Fruit fly (Drosophila melanogaster): ENCODE results near the gene Hrb87F.

The Hrb87F gene

dm6 chr3R:13686371-13687211 lies 26.3 kb upstream of the Hrb87F start, which contains the start of gene omd (continued):
- TF ChIP-seq CG14050 (GFP tag; IDR thresholded peaks at IDR 0.05) (peak; percentile 26; the same call in 1 of the 3 replicates), gem (tag; optimal IDR thresholded peaks at IDR 0.05) (no peak), MTF-1 (GFP tag; optimal IDR thresholded peaks at IDR 0.05; ENCODE audit: borderline replicate concordance) (peak; percentile 75), CG17802 (tag; optimal IDR thresholded peaks at IDR 0.05) (no peak), fd3F (GFP tag; optimal IDR thresholded peaks at IDR 0.05) (no peak), CG6272 (GFP tag; IDR thresholded peaks at IDR 0.05) (no peak), zfh1 (GFP tag; IDR thresholded peaks at IDR 0.05) (peak; percentile 33; the same call in 1 of the 3 replicates), Scr (GFP tag; IDR thresholded peaks at IDR 0.05; ENCODE audit: partially characterized antibody) (no peak), kay (GFP tag; optimal IDR thresholded peaks at IDR 0.05) (peak; percentile 79), CG33557 (GFP tag; optimal IDR thresholded peaks at IDR 0.05) (peak; percentile 65), CG9727 (GFP tag; optimal IDR thresholded peaks at IDR 0.05) (peak; percentile 76), HmgZ (tag; optimal IDR thresholded peaks at IDR 0.05) (peak; percentile 71), oc (tag; optimal IDR thresholded peaks at IDR 0.05) (no peak), CG17912 (GFP tag; optimal IDR thresholded peaks at IDR 0.05) (peak; percentile 56), ro (GFP tag; IDR thresholded peaks at IDR 0.05) (no peak), unpg (GFP tag; optimal IDR thresholded peaks at IDR 0.05) (no peak), Dp (GFP tag; optimal IDR thresholded peaks at IDR 0.05) (peak; percentile 9), CG1792 (GFP tag; optimal IDR thresholded peaks at IDR 0.05) (peak; percentile 52)

- TF ChIP-seq CG2199 (GFP tag; IDR thresholded peaks at IDR 0.05) (0 out of 3 replicates have a peak, but pooled peaks have one; percentile 14), Pdp1 (GFP tag; optimal IDR thresholded peaks at IDR 0.05) (peak in 1 of 2 experiments; percentile 97), chinmo (GFP tag; IDR thresholded peaks at IDR 0.05; ENCODE audit: partially characterized antibody) (0 out of 4 replicates have a peak, but pooled peaks have one; percentile 35), cwo (GFP tag; optimal IDR thresholded peaks at IDR 0.05) (peak; percentile 43), nerfin-2 (GFP tag; IDR thresholded peaks at IDR 0.05; ENCODE audit: partially characterized antibody) (no peak)
These were observed 25.6 kb upstream of the Hrb87F start for dm6 chr3R:13685969-13686368.

dm6 chr3R:13684569-13685402 lies 24.5 kb upstream of the Hrb87F start:
- TF ChIP-seq Med (GFP tag) (peak; percentile 54), CG14710 (tag; optimal IDR thresholded peaks at IDR 0.05) (no peak), vvl (GFP tag; IDR thresholded peaks at IDR 0.05) (no peak), Eip74EF (GFP tag; optimal IDR thresholded peaks at IDR 0.05) (peak in 1 of 2 experiments; percentile 57), Poxn (GFP tag; IDR thresholded peaks at IDR 0.05) (no peak), zf30C (GFP tag; optimal IDR thresholded peaks at IDR 0.05) (peak; percentile 81), psq (GFP tag; optimal IDR thresholded peaks at IDR 0.05) (peak; percentile 87), CG6683 (GFP tag; optimal IDR thresholded peaks at IDR 0.05) (no peak), corto (GFP tag; optimal IDR thresholded peaks at IDR 0.05) (peak; percentile 17), CG17385 (GFP tag; optimal IDR thresholded peaks at IDR 0.05) (peak; percentile 89), da (GFP tag; optimal IDR thresholded peaks at IDR 0.05) (no peak), CG34376 (GFP tag; optimal IDR thresholded peaks at IDR 0.05) (peak; percentile 13), p53 (GFP tag; optimal IDR thresholded peaks at IDR 0.05) (peak; percentile 52), CrebB (tag; optimal IDR thresholded peaks at IDR 0.05) (no peak), Neu2 (GFP tag; optimal IDR thresholded peaks at IDR 0.05; ENCODE audit: borderline replicate concordance) (no peak), sens (GFP tag) (peak; percentile 34), nerfin-1 (tag; optimal IDR thresholded peaks at IDR 0.05) (peak; percentile 92), insv (GFP tag; optimal IDR thresholded peaks at IDR 0.05) (no peak), CG15479 (GFP tag; optimal IDR thresholded peaks at IDR 0.05) (peak; percentile 93), Drgx (GFP tag; IDR thresholded peaks at IDR 0.05) (no peak), cg (GFP tag; optimal IDR thresholded peaks at IDR 0.05) (peak; percentile 73)
